Worm (Caenorhabditis elegans): ENCODE measurements around the gene bre-5.

The bre-5 gene

DNA sequence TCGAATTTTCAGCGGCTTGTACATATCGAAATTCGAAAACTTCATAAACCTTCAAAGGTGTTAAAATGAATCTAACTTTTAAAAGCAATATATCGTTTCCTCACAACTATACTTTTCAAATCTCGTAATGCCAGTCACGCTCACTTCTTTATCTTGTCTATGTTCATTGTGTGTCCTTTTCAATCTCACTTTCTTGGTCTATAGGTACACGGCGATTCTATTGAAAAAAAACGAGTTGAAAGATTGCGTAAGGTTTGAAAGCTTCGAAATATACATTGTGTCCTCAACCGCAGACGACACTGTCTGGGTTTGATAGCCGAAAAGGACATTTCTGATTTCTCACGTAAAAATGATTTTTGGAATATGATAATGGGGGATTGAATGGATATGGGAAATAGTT lies 32.1 kb downstream of the bre-5 start:
- TF ChIP-seq ceh-44 (GFP tag; IDR thresholded peaks at IDR 0.05), result no peak
- TF ChIP-seq egl-27 (tag; optimal IDR thresholded peaks at IDR 0.05), result no peak
- no peak for TF ChIP-seq nhr-41 (GFP tag; IDR thresholded peaks at IDR 0.05)
- no peak for TF ChIP-seq mxl-3 (GFP tag; optimal IDR thresholded peaks at IDR 0.05)
- no peak for TF ChIP-seq madf-5 (GFP tag; IDR thresholded peaks at IDR 0.05)
- TF ChIP-seq Y48G9A.11 (GFP tag; IDR thresholded peaks at IDR 0.05), result no peak
- peak in 1 of 2 experiments; percentile 84 for TF ChIP-seq unc-62 (GFP tag; optimal IDR thresholded peaks at IDR 0.05 in 1 of 2)
- TF ChIP-seq unc-62 (tag; optimal IDR thresholded peaks at IDR 0.05), result no peak
- TF ChIP-seq ZK337.2 (GFP tag; IDR thresholded peaks at IDR 0.05), result no peak

DNA sequence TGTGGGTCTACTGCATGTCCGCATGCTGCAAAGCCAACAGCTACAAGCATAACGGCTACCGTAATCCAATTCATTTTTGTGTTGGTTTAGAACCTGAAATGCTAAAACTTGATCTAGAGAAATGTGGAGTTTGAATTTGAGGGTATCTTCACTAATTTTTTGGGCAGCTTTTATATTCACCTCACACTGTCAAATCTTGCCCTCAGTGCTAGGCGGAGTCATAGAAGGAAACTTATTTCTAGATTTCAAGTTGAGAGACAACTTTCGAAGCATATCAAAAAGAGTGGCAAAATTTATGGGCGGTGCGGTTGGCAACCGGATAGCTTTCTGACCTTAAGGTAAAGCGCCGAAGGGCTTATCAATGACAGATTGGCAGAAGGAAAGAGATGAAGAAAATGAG lies 35.4 kb downstream of the bre-5 start, which contains the start of gene lips-6:
Gene lips-6, minus strand, starts transcription at position 101 of the 400 bp plus-strand sequence.
- no peak for TF ChIP-seq ZK337.2 (GFP tag; IDR thresholded peaks at IDR 0.05)
- TF ChIP-seq aly-2 (tag; optimal IDR thresholded peaks at IDR 0.05), result no peak
- no peak for TF ChIP-seq dpl-1 (GFP tag; optimal IDR thresholded peaks at IDR 0.05)

DNA sequence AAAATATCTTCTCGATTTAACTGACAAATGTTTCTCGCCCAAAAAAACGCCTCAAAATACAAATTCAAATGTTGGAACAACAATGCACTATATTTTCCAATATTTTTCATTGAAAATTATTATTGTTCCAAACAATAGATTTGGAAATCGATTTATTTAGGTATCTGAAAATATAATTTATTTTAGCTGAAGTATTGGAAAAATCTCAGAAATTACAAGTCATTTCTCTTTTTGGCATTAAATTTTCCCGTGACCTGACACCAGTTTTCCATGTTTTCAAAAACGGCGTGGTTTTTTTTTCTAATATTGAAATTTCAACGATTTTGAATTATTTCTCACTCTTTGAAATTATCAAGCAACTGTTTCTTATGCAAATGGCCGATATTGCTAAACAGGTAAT lies 37.9 kb downstream of the bre-5 start, which contains the start of gene spe-17:
Gene spe-17, plus strand, starts transcription at position 301 of the 400 bp plus-strand sequence.
- TF ChIP-seq nhr-76 (tag; optimal IDR thresholded peaks at IDR 0.05), result no peak
- TF ChIP-seq ceh-20 (GFP tag; IDR thresholded peaks at IDR 0.05), result no peak
- no peak for TF ChIP-seq F49E8.2 (tag; optimal IDR thresholded peaks at IDR 0.05; ENCODE audit: borderline replicate concordance)
- TF ChIP-seq dpl-1 (GFP tag; optimal IDR thresholded peaks at IDR 0.05), result no peak
- TF ChIP-seq set-16 (GFP tag; IDR thresholded peaks at IDR 0.05), result no peak

DNA sequence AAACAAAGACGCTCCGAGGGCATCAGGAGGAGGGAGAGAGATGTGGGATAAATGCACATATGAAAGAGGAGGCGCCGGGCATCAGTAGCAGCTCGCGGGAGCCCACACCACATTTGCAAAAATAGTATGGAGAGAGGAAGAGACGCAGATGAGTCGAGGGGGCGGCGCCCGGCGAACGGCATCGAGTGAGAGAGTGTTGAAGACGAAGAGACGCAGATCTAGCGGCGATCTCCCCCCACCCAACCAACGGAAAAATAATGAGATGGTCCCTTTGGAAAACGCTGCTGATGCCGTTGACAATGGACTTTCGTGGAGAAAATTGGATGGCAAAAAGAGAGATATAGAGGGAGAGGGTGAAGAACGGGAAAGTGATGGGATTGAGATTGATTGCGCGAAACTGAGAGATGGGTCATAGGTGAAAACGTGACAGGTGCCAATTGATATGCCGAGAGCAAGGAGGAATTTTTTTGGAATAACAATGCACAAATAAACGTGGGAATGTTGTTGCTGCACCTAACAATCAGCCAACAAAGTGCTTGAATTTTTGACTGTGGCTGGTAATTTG lies 38.5 kb downstream of the bre-5 start:
- TF ChIP-seq nhr-28 (tag; optimal IDR thresholded peaks at IDR 0.05) (no peak), ztf-7 (tag; optimal IDR thresholded peaks at IDR 0.05) (no peak), pqm-1 (tag; optimal IDR thresholded peaks at IDR 0.05) (no peak), nhr-111 (GFP tag; optimal IDR thresholded peaks at IDR 0.05) (no peak), Y48G9A.11 (GFP tag; IDR thresholded peaks at IDR 0.05) (no peak), Y5F2A.4 (GFP tag; optimal IDR thresholded peaks at IDR 0.05) (no peak), hlh-11 (tag; optimal IDR thresholded peaks at IDR 0.05) (peak; percentile 63), ZK337.2 (GFP tag; IDR thresholded peaks at IDR 0.05) (no peak), ztf-11 (tag; optimal IDR thresholded peaks at IDR 0.05) (no peak), lin-1 (GFP tag; IDR thresholded peaks at IDR 0.05) (no peak), F37D6.2 (tag; optimal IDR thresholded peaks at IDR 0.05) (no peak), lin-38 (GFP tag; IDR thresholded peaks at IDR 0.05) (no peak), nhr-11 (tag; optimal IDR thresholded peaks at IDR 0.05) (peak; percentile 61), mdl-1 (tag; optimal IDR thresholded peaks at IDR 0.05) (no peak), ama-1 (optimal IDR thresholded peaks at IDR 0.05) (no peak), saeg-2 (GFP tag; IDR thresholded peaks at IDR 0.05) (no peak), dpl-1 (GFP tag; optimal IDR thresholded peaks at IDR 0.05) (no peak), D1046.2 (GFP tag; IDR thresholded peaks at IDR 0.05) (no peak), ctbp-1 (GFP tag; IDR thresholded peaks at IDR 0.05) (no peak), nhr-48 (tag; optimal IDR thresholded peaks at IDR 0.05) (no peak), nhr-102 (tag; optimal IDR thresholded peaks at IDR 0.05) (no peak), aly-2 (tag; optimal IDR thresholded peaks at IDR 0.05) (no peak), aha-1 (tag) (peak; percentile 50), nhr-237 (tag; optimal IDR thresholded peaks at IDR 0.05) (no peak), nhr-77 (tag; optimal IDR thresholded peaks at IDR 0.05) (no peak), tra-1 (GFP tag; IDR thresholded peaks at IDR 0.05) (peak; percentile 25; the same call in 1 of the 2 replicates), rbr-2 (tag; optimal IDR thresholded peaks at IDR 0.05) (no peak), ceh-62 (tag; optimal IDR thresholded peaks at IDR 0.05) (no peak), ceh-44 (GFP tag; IDR thresholded peaks at IDR 0.05) (no peak), F49E8.2 (tag; optimal IDR thresholded peaks at IDR 0.05; ENCODE audit: borderline replicate concordance) (no peak), Y75B8A.6 (GFP tag; IDR thresholded peaks at IDR 0.05) (no peak), hlh-30 (tag; optimal IDR thresholded peaks at IDR 0.05; ENCODE audit: insufficient read depth) (no peak), mes-2 (tag; optimal IDR thresholded peaks at IDR 0.05; ENCODE audit: poor library complexity, severe bottlenecking) (no peak), hmg-1.1 (GFP tag; IDR thresholded peaks at IDR 0.05) (0 out of 2 replicates have a peak, but pooled peaks have one; percentile 12), zfp-2 (tag; optimal IDR thresholded peaks at IDR 0.05) (no peak), dmd-9 (GFP tag; IDR thresholded peaks at IDR 0.05) (no peak)

Measured in whole organism, L4 larva.